Worm (Caenorhabditis elegans) whole organism, L1 larva: Measurements from ENCODE around the gene skr-21.

ENCODE experiments used
- fkh-10 ChIP-seq: sonication (generic microtip); optimal IDR thresholded peaks from 2 replicates; lab custom pipeline; 2017; ENCODE audit warnings: missing biosample characterization, missing genetic modification reagents, missing genetic modification characterization
- fos-1 ChIP-seq: fragments of 150-350 bp; optimal IDR thresholded peaks from 2 replicates; lab custom pipeline; 2014; ENCODE audit warnings: missing biosample characterization, missing genetic modification characterization
- isw-1 ChIP-seq: fragments of 200-800 bp; sonication (Bioruptor generic); IDR thresholded peaks from 2 replicates; pipeline ENCODE4 v1.3.6; 2022; ENCODE audit warnings: missing genetic modification characterization, missing compliant biosample characterization
- lin-15B ChIP-seq: fragments of 150-350 bp; sonication (generic microtip); optimal IDR thresholded peaks from 3 replicates; lab custom pipeline; 2014; ENCODE audit warnings: missing biosample characterization, missing genetic modification characterization
- mep-1 ChIP-seq: fragments of 150-350 bp; optimal IDR thresholded peaks from 2 replicates; lab custom pipeline; 2014; ENCODE audit warnings: missing biosample characterization, missing genetic modification characterization
- nhr-11 ChIP-seq: fragments of 150-350 bp; optimal IDR thresholded peaks from 2 replicates; lab custom pipeline; 2014; ENCODE audit warnings: missing biosample characterization, missing genetic modification characterization
- nhr-12 ChIP-seq: sonication (generic microtip); optimal IDR thresholded peaks from 2 replicates; lab custom pipeline; 2017; ENCODE audit warnings: missing biosample characterization, missing genetic modification characterization
- nhr-77 ChIP-seq: fragments of 150-350 bp; optimal IDR thresholded peaks from 2 replicates; lab custom pipeline; 2014; ENCODE audit warnings: missing biosample characterization, missing genetic modification characterization
- rnt-1 ChIP-seq: sonication (generic microtip); optimal IDR thresholded peaks from 2 replicates; lab custom pipeline; 2016; ENCODE audit warnings: mild to moderate bottlenecking, missing genetic modification characterization, moderate library complexity, missing compliant biosample characterization
- skn-1 ChIP-seq: fragments of 150-350 bp; optimal IDR thresholded peaks from 2 replicates; lab custom pipeline; 2014; ENCODE audit warnings: missing biosample characterization, missing genetic modification characterization
- sox-4 ChIP-seq: sonication (generic microtip); optimal IDR thresholded peaks from 2 replicates; lab custom pipeline; 2016; ENCODE audit warnings: missing genetic modification characterization, missing compliant biosample characterization
- unc-86 ChIP-seq: sonication (generic microtip); optimal IDR thresholded peaks from 2 replicates; lab custom pipeline; 2016; ENCODE audit warnings: missing genetic modification characterization, missing compliant biosample characterization

DNA sequence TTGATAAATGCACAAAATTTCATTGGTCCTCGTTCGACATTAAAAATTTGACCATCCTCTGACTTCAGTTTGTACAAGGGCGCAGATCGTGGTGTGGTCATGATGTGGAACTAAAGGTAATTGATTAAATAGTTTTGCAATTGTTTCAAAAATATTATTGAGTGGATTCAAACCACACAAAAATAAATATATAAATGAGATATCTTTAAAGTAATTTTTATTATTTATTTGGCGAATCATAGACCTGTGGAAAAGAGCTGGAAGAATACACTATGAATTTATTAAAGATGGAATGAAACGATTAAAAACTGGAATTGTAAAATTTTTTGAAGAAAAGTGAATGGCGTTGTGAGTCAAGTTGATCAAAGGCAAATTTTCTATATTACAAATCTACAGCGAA, 3.0 kb downstream of the skr-21 start, which contains the start of gene skr-20:
- TF ChIP-seq unc-86 (no peak), nhr-77 (tag; lab: Kevin White, UChicago) (no peak), nhr-12 (no peak), sox-4 (no peak), rnt-1 (tag; lab: Kevin White, UChicago) (no peak), lin-15B (tag; lab: Kevin White, UChicago) (no peak), isw-1 (no peak), fkh-10 (no peak), nhr-11 (tag; lab: Kevin White, UChicago) (no peak), fos-1 (tag; lab: Kevin White, UChicago) (no peak), mep-1 (no peak), skn-1 (tag; lab: Kevin White, UChicago) (no peak)
